Fruit fly (Drosophila melanogaster): ENCODE data around the gene CG33061.
A peak's percentile ranks its signal among the peaks of the same experiment; 100 is the strongest.

The CG33061 gene

DNA sequence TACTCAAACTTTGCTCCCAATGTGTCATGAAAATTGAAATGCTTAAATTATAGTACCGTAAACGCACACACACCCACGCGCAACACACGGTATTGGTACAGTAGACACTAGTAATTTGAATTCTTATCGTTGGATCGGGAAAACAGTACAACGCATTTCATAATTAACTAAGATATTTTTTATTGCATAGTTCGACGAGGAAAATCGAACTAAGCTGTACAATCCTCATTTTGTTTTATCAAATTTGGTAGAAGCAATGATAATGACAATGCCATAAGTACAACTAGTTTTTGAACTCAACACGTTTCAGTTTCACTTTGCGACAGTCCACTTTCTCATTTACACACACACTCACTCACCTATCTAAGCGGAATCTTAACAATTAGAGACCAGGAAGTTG lies 51.2 kb downstream of the CG33061 start (continued):
- peak; percentile 51 for TF ChIP-seq dmrt11E (tag; optimal IDR thresholded peaks at IDR 0.05)
- TF ChIP-seq grau (tag; optimal IDR thresholded peaks at IDR 0.05), result peak; percentile 99
- TF ChIP-seq GATAe (GFP tag; conservative IDR thresholded peaks at IDR 0.05), result no peak
- TF ChIP-seq esg (GFP tag; conservative IDR thresholded peaks at IDR 0.05), result peak; percentile 48; the same call in 1 of the 2 replicates
- TF ChIP-seq Max (GFP tag; optimal IDR thresholded peaks at IDR 0.05), result no peak
- TF ChIP-seq CG12299 (tag; optimal IDR thresholded peaks at IDR 0.05), result peak; percentile 49
- peak; percentile 81 for TF ChIP-seq CG3281 (GFP tag; optimal IDR thresholded peaks at IDR 0.05)
- no peak for TF ChIP-seq CG2129 (GFP tag; IDR thresholded peaks at IDR 0.05; ENCODE audit: partially characterized antibody)
- TF ChIP-seq YL-1 (GFP tag; optimal IDR thresholded peaks at IDR 0.05), result no peak
- peak; percentile 19; the same call in 1 of the 2 replicates for TF ChIP-seq ap (GFP tag; IDR thresholded peaks at IDR 0.05)
- no peak for TF ChIP-seq cas (GFP tag; IDR thresholded peaks at IDR 0.05)
- no peak for TF ChIP-seq jigr1 (GFP tag; IDR thresholded peaks at IDR 0.05)
- TF ChIP-seq HLH54F (GFP tag; optimal IDR thresholded peaks at IDR 0.05), result peak; percentile 58
- peak; percentile 22; the same call in 1 of the 2 replicates for TF ChIP-seq CG4404 (GFP tag; IDR thresholded peaks at IDR 0.05)
- no peak for TF ChIP-seq yki (optimal IDR thresholded peaks at IDR 0.05)
- 0 out of 2 replicates have a peak, but pooled peaks have one; percentile 21 for TF ChIP-seq peb (GFP tag; IDR thresholded peaks at IDR 0.05)
- TF ChIP-seq sna (GFP tag; IDR thresholded peaks at IDR 0.05; ENCODE audit: partially characterized antibody), result no peak
- no peak for TF ChIP-seq BEAF-32 (GFP tag; optimal IDR thresholded peaks at IDR 0.05)
- no peak for TF ChIP-seq CG7357 (GFP tag; IDR thresholded peaks at IDR 0.05)
- peak; percentile 71 for TF ChIP-seq CG8924 (tag; optimal IDR thresholded peaks at IDR 0.05)
- peak; percentile 76; the same call in 1 of the 3 replicates for TF ChIP-seq dysf (GFP tag; IDR thresholded peaks at IDR 0.05)
- TF ChIP-seq ttk (GFP tag; IDR thresholded peaks at IDR 0.05), result 0 out of 2 replicates have a peak, but pooled peaks have one; percentile 44
- peak; percentile 53 for TF ChIP-seq Taf1 (GFP tag; IDR thresholded peaks at IDR 0.05)
- TF ChIP-seq CG11398 (GFP tag; optimal IDR thresholded peaks at IDR 0.05), result peak; percentile 36
- TF ChIP-seq lola (GFP tag; optimal IDR thresholded peaks at IDR 0.05), result peak in 1 of 3 experiments; percentile 59
- peak; percentile 65; the same call in 1 of the 2 replicates for TF ChIP-seq Atf6 (GFP tag; IDR thresholded peaks at IDR 0.05)
- TF ChIP-seq sug (tag; optimal IDR thresholded peaks at IDR 0.05), result no peak
- TF ChIP-seq bab2 (GFP tag; optimal IDR thresholded peaks at IDR 0.05), result peak; percentile 61
- TF ChIP-seq NfI (GFP tag; optimal IDR thresholded peaks at IDR 0.05), result peak; percentile 69
- no peak for TF ChIP-seq sens-2 (GFP tag; IDR thresholded peaks at IDR 0.05)
- TF ChIP-seq Hr51 (GFP tag; optimal IDR thresholded peaks at IDR 0.05), result peak; percentile 13 to 71
- peak; percentile 1 for TF ChIP-seq CG3995 (GFP tag; optimal IDR thresholded peaks at IDR 0.05)
- peak; percentile 56 for TF ChIP-seq fd96Cb (tag; optimal IDR thresholded peaks at IDR 0.05)
- TF ChIP-seq fd3F (GFP tag; optimal IDR thresholded peaks at IDR 0.05), result peak; percentile 64
- no peak for TF ChIP-seq Dp (GFP tag; optimal IDR thresholded peaks at IDR 0.05)
- peak; percentile 50 for TF ChIP-seq tx (GFP tag; optimal IDR thresholded peaks at IDR 0.05)
- TF ChIP-seq HHEX (GFP tag; optimal IDR thresholded peaks at IDR 0.05), result peak; percentile 65
- peak; percentile 60 for TF ChIP-seq CG10267 (tag; optimal IDR thresholded peaks at IDR 0.05)
- TF ChIP-seq Sox102F (GFP tag; optimal IDR thresholded peaks at IDR 0.05), result no peak
- TF ChIP-seq bbx (GFP tag; IDR thresholded peaks at IDR 0.05; ENCODE audit: partially characterized antibody), result no peak
- TF ChIP-seq fu2 (GFP tag; optimal IDR thresholded peaks at IDR 0.05), result peak; percentile 50
- peak; percentile 29 for TF ChIP-seq CG4854 (GFP tag; optimal IDR thresholded peaks at IDR 0.05)
- peak; percentile 78 for TF ChIP-seq CG17385 (GFP tag; optimal IDR thresholded peaks at IDR 0.05)
- TF ChIP-seq CG7372 (GFP tag; IDR thresholded peaks at IDR 0.05), result no peak; the same call in none of the 2 replicates
- TF ChIP-seq pan (optimal IDR thresholded peaks at IDR 0.05), result no peak
- TF ChIP-seq pan (GFP tag; optimal IDR thresholded peaks at IDR 0.05 in 1 of 2, IDR thresholded peaks at IDR 0.05 in 1 of 2), result peak in 1 of 2 experiments; percentile 54
- peak; percentile 66 for TF ChIP-seq kni (GFP tag; optimal IDR thresholded peaks at IDR 0.05)
- TF ChIP-seq ranshi (GFP tag; IDR thresholded peaks at IDR 0.05), result 0 out of 2 replicates have a peak, but pooled peaks have one; percentile 21
- TF ChIP-seq CG14014 (GFP tag; IDR thresholded peaks at IDR 0.05), result peak; percentile 65
- no peak for TF ChIP-seq exex (tag; optimal IDR thresholded peaks at IDR 0.05)
